Worm (Caenorhabditis elegans) whole organism, young adult: ENCODE results near the gene C04C3.7.
A peak's percentile ranks its signal among the peaks of the same experiment; 100 is the strongest.

ENCODE experiments used
- B0019.2 ChIP-seq: fragments of 200-800 bp; sonication (Bioruptor generic); conservative IDR thresholded peaks from 2 replicates; pipeline ENCODE4 v1.3.6; 2022; ENCODE audit warnings: missing genetic modification reagents, missing genetic modification characterization, missing compliant biosample characterization
- B0336.3 ChIP-seq: fragments of 200-800 bp; sonication (Bioruptor generic); IDR thresholded peaks from 2 replicates; pipeline ENCODE4 v1.3.6; 2022; ENCODE audit warnings: missing genetic modification characterization, missing compliant biosample characterization
- D2030.7 ChIP-seq: fragments of 200-800 bp; sonication (Bioruptor generic); IDR thresholded peaks from 2 replicates; pipeline ENCODE4 v1.3.6; 2022; ENCODE audit warnings: missing genetic modification reagents, missing genetic modification characterization, missing compliant biosample characterization
- F10E7.11 ChIP-seq: sonication (generic microtip); optimal IDR thresholded peaks from 2 replicates; lab custom pipeline; 2017; ENCODE audit warnings: mild to moderate bottlenecking, missing genetic modification characterization, moderate library complexity, missing compliant biosample characterization
- F33H1.4 ChIP-seq: fragments of 200-800 bp; sonication (Bioruptor generic); IDR thresholded peaks from 2 replicates; pipeline ENCODE4 v1.3.6; 2022; ENCODE audit warnings: missing genetic modification reagents, missing genetic modification characterization, missing compliant biosample characterization
- F52B5.7 ChIP-seq: sonication (generic microtip); optimal IDR thresholded peaks from 2 replicates; lab custom pipeline; 2016; ENCODE audit warnings: mild to moderate bottlenecking, missing genetic modification characterization, missing compliant biosample characterization
- K11D2.4 ChIP-seq: fragments of 200-800 bp; sonication (Bioruptor generic); IDR thresholded peaks from 2 replicates; pipeline ENCODE4 v1.3.6; 2022; ENCODE audit warnings: missing genetic modification reagents, missing genetic modification characterization, missing compliant biosample characterization
- Y67H2A.10 ChIP-seq: fragments of 200-800 bp; sonication (Bioruptor generic); conservative IDR thresholded peaks from 2 replicates; pipeline ENCODE4 v1.3.6; 2022; ENCODE audit warnings: missing genetic modification reagents, missing genetic modification characterization, missing compliant biosample characterization
- atf-7 ChIP-seq: sonication (generic microtip); optimal IDR thresholded peaks from 2 replicates; lab custom pipeline; 2017; ENCODE audit warnings: mild to moderate bottlenecking, missing genetic modification characterization, missing compliant biosample characterization
- athp-1 ChIP-seq: sonication (generic microtip); optimal IDR thresholded peaks from 2 replicates; lab custom pipeline; 2017; ENCODE audit warnings: mild to moderate bottlenecking, missing genetic modification characterization, missing compliant biosample characterization
- attf-5 ChIP-seq: fragments of 200-800 bp; sonication (Bioruptor generic); optimal IDR thresholded peaks from 2 replicates; lab custom pipeline; 2018; ENCODE audit warnings: mild to moderate bottlenecking, missing genetic modification characterization, missing compliant biosample characterization
- attf-6 ChIP-seq: fragments of 200-800 bp; sonication (Bioruptor generic); IDR thresholded peaks from 2 replicates; pipeline ENCODE4 v1.3.6; 2022; ENCODE audit warnings: missing genetic modification reagents, missing genetic modification characterization, missing compliant biosample characterization
- ccch-3 ChIP-seq: fragments of 200-800 bp; sonication (Bioruptor generic); optimal IDR thresholded peaks from 2 replicates; lab custom pipeline; 2018; ENCODE audit warnings: mild to moderate bottlenecking, missing genetic modification characterization, missing compliant biosample characterization
- cebp-1 ChIP-seq, 2 experiments: fragments of 200-800 bp in 1 of 2; sonication (Bioruptor generic) in 1 of 2; sonication (generic microtip) in 1 of 2; IDR thresholded peaks in 1 of 2; optimal IDR thresholded peaks in 1 of 2; 2 replicates each; pipeline versions ENCODE4 v1.3.6 to Lab custom; 2017 to 2022; ENCODE audit warnings: missing compliant biosample characterization in 2 of 2, missing genetic modification characterization in 2 of 2, mild to moderate bottlenecking in 1 of 2, missing genetic modification reagents in 1 of 2, moderate library complexity in 1 of 2
- ceh-91 ChIP-seq: fragments of 200-800 bp; sonication (Bioruptor generic); IDR thresholded peaks from 2 replicates; pipeline ENCODE4 v1.3.6; 2022; ENCODE audit warnings: missing genetic modification reagents, missing genetic modification characterization, missing compliant biosample characterization
- chd-7 ChIP-seq: sonication (generic microtip); optimal IDR thresholded peaks from 2 replicates; lab custom pipeline; 2016; ENCODE audit warnings: mild to moderate bottlenecking, missing genetic modification characterization, moderate library complexity, missing compliant biosample characterization
- die-1 ChIP-seq: sonication (generic microtip); optimal IDR thresholded peaks from 2 replicates; lab custom pipeline; 2016; ENCODE audit warnings: missing genotype, mild to moderate bottlenecking, missing genetic modification characterization, missing compliant biosample characterization
- dox-1 ChIP-seq: fragments of 200-800 bp; sonication (Bioruptor generic); IDR thresholded peaks from 2 replicates; pipeline ENCODE4 v1.3.6; 2022; ENCODE audit warnings: missing genetic modification reagents, missing genetic modification characterization, missing compliant biosample characterization
- dpl-1 ChIP-seq: fragments of 150-350 bp; optimal IDR thresholded peaks from 2 replicates; lab custom pipeline; 2014; ENCODE audit warnings: missing biosample characterization, missing genetic modification reagents, missing genetic modification characterization
- egl-44 ChIP-seq: fragments of 200-800 bp; sonication (Bioruptor generic); IDR thresholded peaks from 2 replicates; pipeline ENCODE4 v1.3.6; 2022; ENCODE audit warnings: missing genetic modification reagents, missing genetic modification characterization, missing compliant biosample characterization
- ekl-4 ChIP-seq: fragments of 200-800 bp; sonication (Bioruptor generic); IDR thresholded peaks from 2 replicates; pipeline ENCODE4 v1.3.6; 2022; ENCODE audit warnings: missing genetic modification reagents, missing genetic modification characterization, missing compliant biosample characterization
- ets-4 ChIP-seq: fragments of 200-800 bp; sonication (Bioruptor generic); optimal IDR thresholded peaks from 2 replicates; lab custom pipeline; 2018; ENCODE audit warnings: mild to moderate bottlenecking, missing genetic modification characterization, missing compliant biosample characterization
- fkh-3 ChIP-seq: sonication (generic microtip); optimal IDR thresholded peaks from 2 replicates; lab custom pipeline; 2016; ENCODE audit warnings: mild to moderate bottlenecking, missing genetic modification characterization, missing compliant biosample characterization
- gei-17 ChIP-seq: fragments of 200-800 bp; sonication (Bioruptor generic); optimal IDR thresholded peaks from 2 replicates; lab custom pipeline; 2018; ENCODE audit warnings: mild to moderate bottlenecking, missing genetic modification characterization, missing compliant biosample characterization
- hlh-12 ChIP-seq: sonication (generic microtip); optimal IDR thresholded peaks from 2 replicates; lab custom pipeline; 2016; ENCODE audit warnings: missing genetic modification characterization, missing compliant biosample characterization
- hmg-1.2 ChIP-seq: fragments of 200-800 bp; sonication (Bioruptor generic); IDR thresholded peaks from 2 replicates; pipeline ENCODE4 v1.3.6; 2022; ENCODE audit warnings: missing genetic modification reagents, missing genetic modification characterization, missing compliant biosample characterization
- hmg-20 ChIP-seq: fragments of 200-800 bp; sonication (Bioruptor generic); IDR thresholded peaks from 2 replicates; pipeline ENCODE4 v1.3.6; 2022; ENCODE audit warnings: missing genetic modification reagents, missing genetic modification characterization, missing compliant biosample characterization
- hsf-1 ChIP-seq: fragments of 200-800 bp; sonication (Bioruptor generic); IDR thresholded peaks from 2 replicates; pipeline ENCODE4 v1.3.6; 2022; ENCODE audit warnings: missing genetic modification reagents, missing genetic modification characterization, missing compliant biosample characterization
- let-526 ChIP-seq: fragments of 200-800 bp; sonication (Bioruptor generic); IDR thresholded peaks from 2 replicates; pipeline ENCODE4 v1.3.6; 2022; ENCODE audit warnings: missing genetic modification reagents, missing genetic modification characterization, missing compliant biosample characterization
- lin-35 ChIP-seq, 3 experiments: fragments of 150-350 bp in 2 of 3; sonication (generic microtip) in 1 of 3; optimal IDR thresholded peaks; 2 replicates each; lab custom pipeline; 2014 to 2018; ENCODE audit warnings: missing biosample characterization in 3 of 3, missing genetic modification characterization in 3 of 3, missing genetic modification reagents in 3 of 3
- lin-40 ChIP-seq: sonication (generic microtip); optimal IDR thresholded peaks from 2 replicates; lab custom pipeline; 2016; ENCODE audit warnings: missing genetic modification characterization, mild to moderate bottlenecking, missing compliant biosample characterization, missing genotype, missing genetic modification reagents
- lir-1 ChIP-seq: fragments of 200-800 bp; sonication (Bioruptor generic); conservative IDR thresholded peaks from 2 replicates; pipeline ENCODE4 v1.3.6; 2022; ENCODE audit warnings: missing genetic modification reagents, missing genetic modification characterization, missing compliant biosample characterization
- lsy-27 ChIP-seq: sonication (generic microtip); optimal IDR thresholded peaks from 2 replicates; lab custom pipeline; 2017; ENCODE audit warnings: missing genetic modification characterization, mild to moderate bottlenecking, missing compliant biosample characterization, antibody characterized with exemption, missing genotype, borderline replicate concordance; ENCODE audit not compliant: insufficient read depth
- madf-8 ChIP-seq: fragments of 200-800 bp; sonication (Bioruptor generic); conservative IDR thresholded peaks from 2 replicates; pipeline ENCODE4 v1.3.6; 2022; ENCODE audit warnings: missing genetic modification reagents, missing genetic modification characterization, missing compliant biosample characterization
- nfya-1 ChIP-seq: sonication (generic microtip); optimal IDR thresholded peaks from 2 replicates; lab custom pipeline; 2017; ENCODE audit warnings: antibody characterized with exemption, missing compliant biosample characterization, missing genetic modification characterization, borderline replicate concordance; ENCODE audit not compliant: insufficient read depth
- nfyb-1 ChIP-seq: fragments of 200-800 bp; sonication (Bioruptor generic); IDR thresholded peaks from 2 replicates; pipeline ENCODE4 v1.3.6; 2022; ENCODE audit warnings: missing genetic modification reagents, missing genetic modification characterization, missing compliant biosample characterization
- nhr-120 ChIP-seq: fragments of 200-800 bp; sonication (Bioruptor generic); IDR thresholded peaks from 2 replicates; pipeline ENCODE4 v1.3.6; 2022; ENCODE audit warnings: missing genetic modification characterization, missing compliant biosample characterization
- nhr-80 ChIP-seq: sonication (generic microtip); optimal IDR thresholded peaks from 2 replicates; lab custom pipeline; 2016; ENCODE audit warnings: missing genetic modification characterization, missing compliant biosample characterization
- nhr-90 ChIP-seq: sonication (generic microtip); optimal IDR thresholded peaks from 2 replicates; lab custom pipeline; 2016; ENCODE audit warnings: missing genotype, mild to moderate bottlenecking, missing genetic modification characterization, missing compliant biosample characterization
- pbrm-1 ChIP-seq: fragments of 200-800 bp; sonication (Bioruptor generic); IDR thresholded peaks from 2 replicates; pipeline ENCODE4 v1.3.6; 2022; ENCODE audit warnings: missing genetic modification reagents, missing genetic modification characterization, missing compliant biosample characterization
- repo-1 ChIP-seq: sonication (generic microtip); optimal IDR thresholded peaks from 2 replicates; lab custom pipeline; 2017; ENCODE audit warnings: mild to moderate bottlenecking, missing genetic modification characterization, missing compliant biosample characterization
- sea-2 ChIP-seq: fragments of 200-800 bp; sonication (Bioruptor generic); IDR thresholded peaks from 2 replicates; pipeline ENCODE4 v1.3.6; 2022; ENCODE audit warnings: missing genetic modification characterization, missing compliant biosample characterization
- snpc-4 ChIP-seq, 5 experiments: fragments of 150-350 bp in 1 of 5; sonication (generic microtip) in 4 of 5; optimal IDR thresholded peaks; 2 replicates each; lab custom pipeline; 2014 to 2018; ENCODE audit warnings: missing genetic modification characterization in 5 of 5, missing biosample characterization in 3 of 5, antibody characterized with exemption in 2 of 5, mild to moderate bottlenecking in 2 of 5, missing compliant biosample characterization in 2 of 5, missing genotype in 2 of 5, moderate library complexity in 2 of 5, missing genetic modification reagents in 1 of 5
- somi-1 ChIP-seq: fragments of 200-800 bp; sonication (Bioruptor generic); optimal IDR thresholded peaks from 2 replicates; lab custom pipeline; 2018; ENCODE audit warnings: mild to moderate bottlenecking, missing genetic modification characterization, missing compliant biosample characterization
- zfh-2 ChIP-seq: fragments of 200-800 bp; sonication (Bioruptor generic); conservative IDR thresholded peaks from 2 replicates; pipeline ENCODE4 v1.3.6; 2022; ENCODE audit warnings: missing genetic modification reagents, missing genetic modification characterization, missing compliant biosample characterization
- ztf-18 ChIP-seq: sonication (generic microtip); optimal IDR thresholded peaks from 2 replicates; lab custom pipeline; 2016; ENCODE audit warnings: missing genotype, mild to moderate bottlenecking, missing genetic modification characterization, missing compliant biosample characterization
- ztf-3 ChIP-seq: fragments of 200-800 bp; sonication (Bioruptor generic); optimal IDR thresholded peaks from 2 replicates; lab custom pipeline; 2018; ENCODE audit warnings: mild to moderate bottlenecking, missing genetic modification characterization, missing compliant biosample characterization

The C04C3.7 gene

ce11 chrIV:3384593-3384992, 48.7 kb downstream of the C04C3.7 start (continued):
- no peak for TF ChIP-seq lsy-27 (tag; lab: Kevin White, UChicago)
- peak; percentile 82 for TF ChIP-seq nfyb-1
- TF ChIP-seq attf-5 (GFP tag; lab: Kevin White, UChicago), result peak; percentile 95
- peak; percentile 72 for TF ChIP-seq nhr-80
- TF ChIP-seq ets-4, result peak; percentile 60
- TF ChIP-seq D2030.7 (GFP tag; lab: Robert Waterston, UW), result no peak
- TF ChIP-seq atf-7 (tag; lab: Kevin White, UChicago), result peak; percentile 83
- TF ChIP-seq die-1 (tag; lab: Kevin White, UChicago), result no peak
- no peak for TF ChIP-seq nhr-120 (GFP tag; lab: Robert Waterston, UW)
- peak; percentile 59 for TF ChIP-seq Y67H2A.10 (GFP tag; lab: Robert Waterston, UW)
- TF ChIP-seq madf-8, result no peak
- TF ChIP-seq let-526 (GFP tag; lab: Robert Waterston, UW), result peak; percentile 83
- TF ChIP-seq fkh-3 (tag; lab: Kevin White, UChicago), result no peak
- peak; percentile 10 for TF ChIP-seq dpl-1 (GFP tag; lab: Kevin White, UChicago)
- TF ChIP-seq snpc-4 (GFP tag; optimal IDR thresholded peaks at IDR 0.05; lab: Kevin White, UChicago), result no peak
- peak in 2 of 4 experiments; percentile 64 to 65 for TF ChIP-seq snpc-4 (tag; optimal IDR thresholded peaks at IDR 0.05; lab: Kevin White, UChicago)
- no peak for TF ChIP-seq attf-6 (GFP tag; lab: Robert Waterston, UW)
- TF ChIP-seq ceh-91, result no peak
- TF ChIP-seq K11D2.4 (GFP tag; lab: Robert Waterston, UW), result peak; percentile 85
- peak; percentile 71 for TF ChIP-seq gei-17 (GFP tag; lab: Kevin White, UChicago)
- TF ChIP-seq repo-1 (tag; lab: Kevin White, UChicago), result peak; percentile 64
- peak; percentile 94 for TF ChIP-seq pbrm-1
- TF ChIP-seq B0019.2, result no peak
- TF ChIP-seq sea-2 (GFP tag; lab: Robert Waterston, UW), result no peak
- 0 out of 2 replicates have a peak, but pooled peaks have one; percentile 58 for TF ChIP-seq egl-44 (GFP tag; lab: Robert Waterston, UW)
- peak; percentile 40 for TF ChIP-seq F52B5.7 (tag; lab: Kevin White, UChicago)
- TF ChIP-seq F10E7.11 (tag; lab: Kevin White, UChicago), result peak; percentile 1
- peak; percentile 27 for TF ChIP-seq ztf-18
- peak; percentile 90 for TF ChIP-seq lin-40 (tag; lab: Kevin White, UChicago)
- peak; percentile 88 for TF ChIP-seq dox-1
- TF ChIP-seq cebp-1 (GFP tag; IDR thresholded peaks at IDR 0.05; lab: Robert Waterston, UW), result peak; percentile 64
- peak; percentile 90 for TF ChIP-seq cebp-1 (tag; optimal IDR thresholded peaks at IDR 0.05; lab: Kevin White, UChicago)
- no peak for TF ChIP-seq hmg-20 (GFP tag; lab: Robert Waterston, UW)
- peak; percentile 66 for TF ChIP-seq chd-7 (tag; lab: Kevin White, UChicago)
- TF ChIP-seq hmg-1.2 (GFP tag; lab: Robert Waterston, UW), result peak; percentile 99
- peak; percentile 78 for TF ChIP-seq ztf-3
- 0 out of 2 replicates have a peak, but pooled peaks have one; percentile 40 for TF ChIP-seq F33H1.4 (GFP tag; lab: Robert Waterston, UW)
- TF ChIP-seq lir-1 (GFP tag; lab: Robert Waterston, UW), result peak; percentile 67
- TF ChIP-seq ccch-3, result no peak
- 0 out of 2 replicates have a peak, but pooled peaks have one; percentile 29 for TF ChIP-seq hsf-1 (GFP tag; lab: Robert Waterston, UW)
- TF ChIP-seq nfya-1 (tag; lab: Kevin White, UChicago), result no peak
- peak; percentile 98 for TF ChIP-seq zfh-2 (GFP tag; lab: Robert Waterston, UW)
- TF ChIP-seq nhr-90, result no peak
- peak in 1 of 3 experiments; percentile 65 for TF ChIP-seq lin-35 (GFP tag; optimal IDR thresholded peaks at IDR 0.05; lab: Kevin White, UChicago)
- peak; percentile 92 for TF ChIP-seq B0336.3 (GFP tag; lab: Robert Waterston, UW)
- peak; percentile 39 for TF ChIP-seq athp-1 (tag; lab: Kevin White, UChicago)
- TF ChIP-seq ekl-4, result peak; percentile 93
- peak; percentile 61 for TF ChIP-seq somi-1
- TF ChIP-seq hlh-12 (tag; lab: Kevin White, UChicago), result no peak
